Worm (Caenorhabditis elegans) whole organism, young adult: ENCODE measurements around the gene F07C6.3.

Experiments used
- B0261.1 ChIP-seq: sonication (generic microtip); optimal IDR thresholded peaks from 2 replicates; lab custom pipeline; 2016; ENCODE audit warnings: mild to moderate bottlenecking, missing genetic modification characterization, moderate library complexity, missing compliant biosample characterization
- B0336.3 ChIP-seq: fragments of 200-800 bp; sonication (Bioruptor generic); IDR thresholded peaks from 2 replicates; pipeline ENCODE4 v1.3.6; 2022; ENCODE audit warnings: missing genetic modification characterization, missing compliant biosample characterization
- D2030.7 ChIP-seq: fragments of 200-800 bp; sonication (Bioruptor generic); IDR thresholded peaks from 2 replicates; pipeline ENCODE4 v1.3.6; 2022; ENCODE audit warnings: missing genetic modification reagents, missing genetic modification characterization, missing compliant biosample characterization
- F10E7.11 ChIP-seq: sonication (generic microtip); optimal IDR thresholded peaks from 2 replicates; lab custom pipeline; 2017; ENCODE audit warnings: mild to moderate bottlenecking, missing genetic modification characterization, moderate library complexity, missing compliant biosample characterization
- F22D6.2 ChIP-seq: sonication (generic microtip); optimal IDR thresholded peaks from 2 replicates; lab custom pipeline; 2016; ENCODE audit warnings: mild to moderate bottlenecking, missing genetic modification characterization, missing compliant biosample characterization
- F23B12.7 ChIP-seq: sonication (generic microtip); optimal IDR thresholded peaks from 2 replicates; lab custom pipeline; 2017; ENCODE audit warnings: missing genetic modification characterization, mild to moderate bottlenecking, missing compliant biosample characterization, antibody characterized with exemption, moderate library complexity; ENCODE audit not compliant: insufficient read depth
- F49E8.2 ChIP-seq: sonication (generic microtip); optimal IDR thresholded peaks from 3 replicates; lab custom pipeline; 2017; ENCODE audit warnings: missing genetic modification characterization, mild to moderate bottlenecking, missing compliant biosample characterization, antibody characterized with exemption, moderate library complexity; ENCODE audit not compliant: insufficient read depth
- F55B11.4 ChIP-seq: sonication (generic microtip); optimal IDR thresholded peaks from 2 replicates; lab custom pipeline; 2016; ENCODE audit warnings: missing compliant biosample characterization, missing genetic modification characterization, borderline replicate concordance; ENCODE audit not compliant: insufficient read depth
- F57C9.4 ChIP-seq: sonication (generic microtip); optimal IDR thresholded peaks from 2 replicates; lab custom pipeline; 2017; ENCODE audit warnings: mild to moderate bottlenecking, missing genetic modification characterization, missing compliant biosample characterization
- K11D2.4 ChIP-seq: fragments of 200-800 bp; sonication (Bioruptor generic); IDR thresholded peaks from 2 replicates; pipeline ENCODE4 v1.3.6; 2022; ENCODE audit warnings: missing genetic modification reagents, missing genetic modification characterization, missing compliant biosample characterization
- Y53F4B.3 ChIP-seq: fragments of 200-800 bp; sonication (Bioruptor generic); IDR thresholded peaks from 2 replicates; pipeline ENCODE4 v1.3.6; 2022; ENCODE audit warnings: missing genetic modification reagents, missing genetic modification characterization, missing compliant biosample characterization
- Y56A3A.18 ChIP-seq: fragments of 200-800 bp; sonication (Bioruptor generic); IDR thresholded peaks from 2 replicates; pipeline ENCODE4 v1.3.6; 2022; ENCODE audit warnings: missing genetic modification reagents, missing genetic modification characterization, missing compliant biosample characterization
- Y67H2A.10 ChIP-seq: fragments of 200-800 bp; sonication (Bioruptor generic); conservative IDR thresholded peaks from 2 replicates; pipeline ENCODE4 v1.3.6; 2022; ENCODE audit warnings: missing genetic modification reagents, missing genetic modification characterization, missing compliant biosample characterization
- Y95B8A.8 ChIP-seq: fragments of 200-800 bp; sonication (Bioruptor generic); IDR thresholded peaks from 2 replicates; pipeline ENCODE4 v1.3.6; 2022; ENCODE audit warnings: missing genetic modification reagents, missing genetic modification characterization, missing compliant biosample characterization
- ZK185.1 ChIP-seq: sonication (generic microtip); optimal IDR thresholded peaks from 2 replicates; lab custom pipeline; 2016; ENCODE audit warnings: mild to moderate bottlenecking, missing genetic modification characterization, missing compliant biosample characterization; ENCODE audit not compliant: poor library complexity, severe bottlenecking
- akir-1 ChIP-seq: fragments of 200-800 bp; sonication (Bioruptor generic); optimal IDR thresholded peaks from 2 replicates; lab custom pipeline; 2018; ENCODE audit warnings: mild to moderate bottlenecking, missing genetic modification characterization, moderate library complexity, missing compliant biosample characterization
- athp-1 ChIP-seq: sonication (generic microtip); optimal IDR thresholded peaks from 2 replicates; lab custom pipeline; 2017; ENCODE audit warnings: mild to moderate bottlenecking, missing genetic modification characterization, missing compliant biosample characterization
- attf-3 ChIP-seq: fragments of 200-800 bp; sonication (Bioruptor generic); conservative IDR thresholded peaks from 2 replicates; pipeline ENCODE4 v1.3.6; 2022; ENCODE audit warnings: missing genetic modification reagents, missing genetic modification characterization, missing compliant biosample characterization
- bed-2 ChIP-seq: fragments of 200-800 bp; sonication (Bioruptor generic); IDR thresholded peaks from 2 replicates; pipeline ENCODE4 v1.3.6; 2022; ENCODE audit warnings: missing genetic modification reagents, missing genetic modification characterization, missing compliant biosample characterization
- ceh-100 ChIP-seq: fragments of 200-800 bp; sonication (Bioruptor generic); IDR thresholded peaks from 2 replicates; pipeline ENCODE4 v1.3.6; 2022; ENCODE audit warnings: missing genetic modification reagents, missing genetic modification characterization, missing compliant biosample characterization
- ceh-27 ChIP-seq: fragments of 200-800 bp; sonication (Bioruptor generic); optimal IDR thresholded peaks from 2 replicates; lab custom pipeline; 2018; ENCODE audit warnings: mild to moderate bottlenecking, missing genetic modification characterization, moderate library complexity, missing compliant biosample characterization
- ceh-40 ChIP-seq: fragments of 200-800 bp; sonication (Bioruptor generic); IDR thresholded peaks from 2 replicates; pipeline ENCODE4 v1.3.6; 2022; ENCODE audit warnings: missing genetic modification characterization, missing compliant biosample characterization
- chd-7 ChIP-seq: sonication (generic microtip); optimal IDR thresholded peaks from 2 replicates; lab custom pipeline; 2016; ENCODE audit warnings: mild to moderate bottlenecking, missing genetic modification characterization, moderate library complexity, missing compliant biosample characterization
- die-1 ChIP-seq: sonication (generic microtip); optimal IDR thresholded peaks from 2 replicates; lab custom pipeline; 2016; ENCODE audit warnings: missing genotype, mild to moderate bottlenecking, missing genetic modification characterization, missing compliant biosample characterization
- egl-18 ChIP-seq: fragments of 200-800 bp; sonication (Bioruptor generic); IDR thresholded peaks from 2 replicates; pipeline ENCODE4 v1.3.6; 2022; ENCODE audit warnings: missing genetic modification reagents, missing genetic modification characterization, missing compliant biosample characterization
- hmg-1.2 ChIP-seq: fragments of 200-800 bp; sonication (Bioruptor generic); IDR thresholded peaks from 2 replicates; pipeline ENCODE4 v1.3.6; 2022; ENCODE audit warnings: missing genetic modification reagents, missing genetic modification characterization, missing compliant biosample characterization
- lin-54 ChIP-seq: fragments of 200-800 bp; sonication (Bioruptor generic); optimal IDR thresholded peaks from 2 replicates; lab custom pipeline; 2018; ENCODE audit warnings: mild to moderate bottlenecking, missing genetic modification characterization, missing compliant biosample characterization
- lsl-1 ChIP-seq: fragments of 200-800 bp; sonication (Bioruptor generic); optimal IDR thresholded peaks from 2 replicates; lab custom pipeline; 2018; ENCODE audit warnings: mild to moderate bottlenecking, missing genetic modification characterization, moderate library complexity, missing compliant biosample characterization
- lsy-27 ChIP-seq: sonication (generic microtip); optimal IDR thresholded peaks from 2 replicates; lab custom pipeline; 2017; ENCODE audit warnings: missing genetic modification characterization, mild to moderate bottlenecking, missing compliant biosample characterization, antibody characterized with exemption, missing genotype, borderline replicate concordance; ENCODE audit not compliant: insufficient read depth
- madf-10 ChIP-seq: sonication (generic microtip); optimal IDR thresholded peaks from 2 replicates; lab custom pipeline; 2016; ENCODE audit warnings: mild to moderate bottlenecking, missing genetic modification characterization, missing compliant biosample characterization
- nfya-2 ChIP-seq: fragments of 200-800 bp; sonication (Bioruptor generic); IDR thresholded peaks from 2 replicates; pipeline ENCODE4 v1.3.6; 2022; ENCODE audit warnings: missing genetic modification reagents, missing genetic modification characterization, missing compliant biosample characterization
- nhr-120 ChIP-seq: fragments of 200-800 bp; sonication (Bioruptor generic); IDR thresholded peaks from 2 replicates; pipeline ENCODE4 v1.3.6; 2022; ENCODE audit warnings: missing genetic modification characterization, missing compliant biosample characterization
- nhr-90 ChIP-seq: sonication (generic microtip); optimal IDR thresholded peaks from 2 replicates; lab custom pipeline; 2016; ENCODE audit warnings: missing genotype, mild to moderate bottlenecking, missing genetic modification characterization, missing compliant biosample characterization
- pbrm-1 ChIP-seq: fragments of 200-800 bp; sonication (Bioruptor generic); IDR thresholded peaks from 2 replicates; pipeline ENCODE4 v1.3.6; 2022; ENCODE audit warnings: missing genetic modification reagents, missing genetic modification characterization, missing compliant biosample characterization
- pha-4 ChIP-seq: fragments of 150-350 bp; sonication (generic microtip); optimal IDR thresholded peaks from 2 replicates; lab custom pipeline; 2014; ENCODE audit warnings: missing biosample characterization, missing genetic modification reagents, missing genetic modification characterization
- rcor-1 ChIP-seq: fragments of 200-800 bp; sonication (Bioruptor generic); IDR thresholded peaks from 2 replicates; pipeline ENCODE4 v1.3.6; 2022; ENCODE audit warnings: missing genetic modification reagents, missing genetic modification characterization, missing compliant biosample characterization
- snpc-1.1 ChIP-seq: sonication (generic microtip); optimal IDR thresholded peaks from 2 replicates; lab custom pipeline; 2017; ENCODE audit warnings: missing genetic modification characterization, mild to moderate bottlenecking, missing compliant biosample characterization, antibody characterized with exemption, moderate library complexity, missing genotype, missing genetic modification reagents; ENCODE audit not compliant: insufficient read depth
- somi-1 ChIP-seq: fragments of 200-800 bp; sonication (Bioruptor generic); optimal IDR thresholded peaks from 2 replicates; lab custom pipeline; 2018; ENCODE audit warnings: mild to moderate bottlenecking, missing genetic modification characterization, missing compliant biosample characterization
- sptf-2 ChIP-seq: fragments of 200-800 bp; sonication (Bioruptor generic); optimal IDR thresholded peaks from 2 replicates; lab custom pipeline; 2018; ENCODE audit warnings: mild to moderate bottlenecking, missing genetic modification characterization, missing compliant biosample characterization
- tbx-9 ChIP-seq: sonication (generic microtip); optimal IDR thresholded peaks from 2 replicates; lab custom pipeline; 2016; ENCODE audit warnings: borderline replicate concordance, missing genetic modification characterization, inconsistent platforms, missing compliant biosample characterization
- unc-62 ChIP-seq: fragments of 150-350 bp; optimal IDR thresholded peaks from 2 replicates; lab custom pipeline; 2014; ENCODE audit warnings: missing biosample characterization, missing genetic modification reagents, missing genetic modification characterization
- xnd-1 ChIP-seq: sonication (generic microtip); optimal IDR thresholded peaks from 2 replicates; lab custom pipeline; 2016; ENCODE audit warnings: missing genotype, missing genetic modification reagents, missing genetic modification characterization, missing compliant biosample characterization
- zim-3 ChIP-seq: sonication (generic microtip); optimal IDR thresholded peaks from 2 replicates; lab custom pipeline; 2017; ENCODE audit warnings: mild to moderate bottlenecking, missing genetic modification characterization, moderate library complexity, missing compliant biosample characterization
- ztf-18 ChIP-seq: sonication (generic microtip); optimal IDR thresholded peaks from 2 replicates; lab custom pipeline; 2016; ENCODE audit warnings: missing genotype, mild to moderate bottlenecking, missing genetic modification characterization, missing compliant biosample characterization
- ztf-22 ChIP-seq: fragments of 200-800 bp; sonication (Bioruptor generic); optimal IDR thresholded peaks from 2 replicates; lab custom pipeline; 2018; ENCODE audit warnings: mild to moderate bottlenecking, missing genetic modification characterization, moderate library complexity, missing compliant biosample characterization
- ztf-26 ChIP-seq: sonication (generic microtip); optimal IDR thresholded peaks from 2 replicates; lab custom pipeline; 2017; ENCODE audit warnings: missing genetic modification characterization, missing compliant biosample characterization
- ztf-28 ChIP-seq: fragments of 200-800 bp; sonication (Bioruptor generic); IDR thresholded peaks from 2 replicates; pipeline ENCODE4 v1.3.6; 2022; ENCODE audit warnings: missing genetic modification reagents, missing genetic modification characterization, missing compliant biosample characterization

The F07C6.3 gene

DNA sequence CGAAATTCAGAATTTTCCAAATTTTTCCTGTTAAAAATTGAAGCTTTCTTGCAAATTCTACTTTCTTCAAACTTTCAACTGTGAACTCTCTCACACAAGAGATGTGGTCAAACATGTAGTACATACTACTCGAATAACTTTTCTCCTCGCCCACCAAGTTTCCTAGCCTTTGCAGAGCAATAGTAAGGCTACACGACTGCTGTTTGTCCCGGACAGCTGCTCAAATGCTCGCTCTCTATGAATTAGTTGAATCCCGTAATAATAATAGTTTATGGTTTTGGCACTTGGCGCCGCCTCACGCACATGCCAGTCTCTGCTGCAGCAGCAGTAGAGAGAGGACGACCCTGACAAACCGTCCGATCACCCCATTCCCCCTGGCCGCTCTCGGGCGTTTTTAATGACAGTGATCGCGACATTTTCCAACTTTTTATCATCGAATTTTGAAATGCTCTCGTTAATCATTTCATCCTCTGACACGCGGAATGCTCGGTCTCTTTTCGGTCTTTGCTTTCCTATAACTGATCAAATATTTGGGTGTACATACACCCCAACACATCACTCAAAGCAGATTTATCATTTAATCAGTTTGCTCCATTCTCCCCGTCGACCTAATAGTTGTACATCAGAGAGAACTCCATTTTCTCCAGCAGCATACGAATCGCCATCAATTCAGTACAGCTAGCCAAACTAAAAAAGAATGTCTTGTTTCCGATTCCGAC lies 44.8 kb downstream of the F07C6.3 start (continued):
- no peak for TF ChIP-seq F22D6.2
- TF ChIP-seq madf-10 (tag; lab: Kevin White, UChicago), result peak; percentile 37
- peak; percentile 56 for TF ChIP-seq ztf-22 (GFP tag; lab: Kevin White, UChicago)
- no peak for TF ChIP-seq ceh-100 (GFP tag; lab: Robert Waterston, UW)
- TF ChIP-seq lsy-27 (tag; lab: Kevin White, UChicago), result no peak
- TF ChIP-seq nhr-120 (GFP tag; lab: Robert Waterston, UW), result no peak
- TF ChIP-seq chd-7 (tag; lab: Kevin White, UChicago), result no peak
- no peak for TF ChIP-seq die-1 (tag; lab: Kevin White, UChicago)
- TF ChIP-seq F57C9.4 (tag; lab: Kevin White, UChicago), result no peak
- no peak for TF ChIP-seq unc-62 (GFP tag; lab: Kevin White, UChicago)
- TF ChIP-seq D2030.7 (GFP tag; lab: Robert Waterston, UW), result no peak
- TF ChIP-seq zim-3 (tag; lab: Kevin White, UChicago), result no peak
- peak; percentile 69 for TF ChIP-seq sptf-2
- TF ChIP-seq F10E7.11 (tag; lab: Kevin White, UChicago), result no peak
- TF ChIP-seq xnd-1 (tag; lab: Kevin White, UChicago), result no peak
- no peak for TF ChIP-seq lsl-1 (GFP tag; lab: Kevin White, UChicago)
- no peak for TF ChIP-seq ztf-18 (tag; lab: Kevin White, UChicago)
- no peak for TF ChIP-seq nfya-2 (GFP tag; lab: Robert Waterston, UW)
- TF ChIP-seq F55B11.4 (tag; lab: Kevin White, UChicago), result no peak
- TF ChIP-seq athp-1 (tag; lab: Kevin White, UChicago), result no peak
- no peak for TF ChIP-seq K11D2.4
- no peak for TF ChIP-seq ZK185.1 (tag; lab: Kevin White, UChicago)
- TF ChIP-seq pbrm-1 (GFP tag; lab: Robert Waterston, UW), result no peak; the same call in 1 of the 2 replicates
- no peak for TF ChIP-seq lin-54 (GFP tag; lab: Kevin White, UChicago)
- TF ChIP-seq ztf-26 (tag; lab: Kevin White, UChicago), result peak; percentile 3
- no peak for TF ChIP-seq ceh-40 (GFP tag; lab: Robert Waterston, UW)
- no peak for TF ChIP-seq attf-3 (GFP tag; lab: Robert Waterston, UW)
- no peak for TF ChIP-seq rcor-1 (GFP tag; lab: Robert Waterston, UW)
- TF ChIP-seq ztf-28 (GFP tag; lab: Robert Waterston, UW), result no peak
- TF ChIP-seq snpc-1.1 (tag; lab: Kevin White, UChicago), result no peak
- TF ChIP-seq Y95B8A.8 (GFP tag; lab: Robert Waterston, UW), result no peak
- TF ChIP-seq bed-2 (GFP tag; lab: Robert Waterston, UW), result no peak
- peak; percentile 58; the same call in 1 of the 2 replicates for TF ChIP-seq B0336.3 (GFP tag; lab: Robert Waterston, UW)
- TF ChIP-seq Y56A3A.18 (GFP tag; lab: Robert Waterston, UW), result no peak
- TF ChIP-seq tbx-9 (tag; lab: Kevin White, UChicago), result no peak
- TF ChIP-seq ceh-27 (GFP tag; lab: Kevin White, UChicago), result no peak
- TF ChIP-seq hmg-1.2 (GFP tag; lab: Robert Waterston, UW), result no peak
- TF ChIP-seq egl-18 (GFP tag; lab: Robert Waterston, UW), result no peak
- no peak for TF ChIP-seq B0261.1 (tag; lab: Kevin White, UChicago)
- TF ChIP-seq pha-4 (tag; lab: Kevin White, UChicago), result peak; percentile 8
- no peak for TF ChIP-seq somi-1 (GFP tag; lab: Kevin White, UChicago)
- no peak for TF ChIP-seq Y67H2A.10 (GFP tag; lab: Robert Waterston, UW)
- TF ChIP-seq nhr-90 (tag; lab: Kevin White, UChicago), result peak; percentile 63
- no peak for TF ChIP-seq F23B12.7 (tag; lab: Kevin White, UChicago)
- TF ChIP-seq F49E8.2 (tag; lab: Kevin White, UChicago), result no peak
- no peak for TF ChIP-seq akir-1
- no peak for TF ChIP-seq Y53F4B.3
